Fruit fly (Drosophila melanogaster) whole organism, prepupa: ENCODE results near the gene Secp43.

Experiments used
- Blimp-1 ChIP-seq: fragments of 200-800 bp; sonication (Bioruptor generic); optimal IDR thresholded peaks from 3 replicates; lab custom pipeline; 2017; ENCODE audit warnings: missing biosample characterization, missing genetic modification characterization, mild to moderate bottlenecking, moderate library complexity, missing genetic modification reagents
- CG11294 ChIP-seq: fragments of 200-800 bp; sonication (Bioruptor generic); IDR thresholded peaks from 2 replicates; pipeline ENCODE4 v1.3.6; 2022; ENCODE audit warnings: missing biosample characterization, missing genetic modification characterization
- CG11762 ChIP-seq: fragments of 200-800 bp; sonication (Bioruptor generic); optimal IDR thresholded peaks from 3 replicates; lab custom pipeline; 2016; ENCODE audit warnings: missing biosample characterization, missing genetic modification characterization; ENCODE audit not compliant: insufficient read depth
- CG31627 ChIP-seq: fragments of 200-800 bp; sonication (Bioruptor generic); optimal IDR thresholded peaks from 3 replicates; lab custom pipeline; 2016; ENCODE audit warnings: missing biosample characterization, missing genetic modification characterization
- CG7368 ChIP-seq: fragments of 200-800 bp; sonication (Bioruptor generic); optimal IDR thresholded peaks from 3 replicates; lab custom pipeline; 2016; ENCODE audit warnings: missing biosample characterization, missing genetic modification characterization
- Ets96B ChIP-seq: fragments of 200-800 bp; optimal IDR thresholded peaks from 2 replicates; lab custom pipeline; 2019; ENCODE audit warnings: missing biosample characterization, mild to moderate bottlenecking, missing genetic modification characterization, moderate library complexity
- OdsH ChIP-seq: fragments of 200-800 bp; sonication (Bioruptor generic); optimal IDR thresholded peaks from 3 replicates; lab custom pipeline; 2016; ENCODE audit warnings: missing biosample characterization, missing genetic modification characterization
- Sox102F ChIP-seq: fragments of 200-800 bp; sonication (Bioruptor generic); optimal IDR thresholded peaks from 2 replicates; lab custom pipeline; 2016; ENCODE audit warnings: missing biosample characterization, mild to moderate bottlenecking, missing genetic modification characterization
- Sox14 ChIP-seq: fragments of 200-800 bp; sonication (Bioruptor generic); optimal IDR thresholded peaks from 3 replicates; lab custom pipeline; 2016; ENCODE audit warnings: missing biosample characterization, missing genetic modification characterization
- acj6 ChIP-seq: fragments of 200-800 bp; sonication (Bioruptor generic); optimal IDR thresholded peaks from 3 replicates; lab custom pipeline; 2016; ENCODE audit warnings: missing biosample characterization, missing genetic modification characterization
- lz ChIP-seq: fragments of 200-800 bp; sonication (Bioruptor generic); optimal IDR thresholded peaks from 3 replicates; lab custom pipeline; 2016; ENCODE audit warnings: missing biosample characterization, missing genetic modification characterization
- topi ChIP-seq: fragments of 200-800 bp; sonication (Bioruptor generic); optimal IDR thresholded peaks from 3 replicates; lab custom pipeline; 2016; ENCODE audit warnings: missing biosample characterization, missing genetic modification characterization
- vri ChIP-seq: fragments of 200-800 bp; sonication (Bioruptor generic); optimal IDR thresholded peaks from 3 replicates; lab custom pipeline; 2016; ENCODE audit warnings: missing biosample characterization, mild to moderate bottlenecking, missing genetic modification characterization

dm6 chr2L:4418819-4419218 is 35.4 kb downstream of the Secp43 start:
- no peak for TF ChIP-seq Blimp-1
- TF ChIP-seq acj6 (GFP tag; lab: Kevin White, UChicago) = no peak
- no peak for TF ChIP-seq Ets96B (tag; lab: Kevin White, UChicago)
- TF ChIP-seq CG7368 (GFP tag; lab: Kevin White, UChicago) = no peak
- no peak for TF ChIP-seq vri
- no peak for TF ChIP-seq CG11762
- TF ChIP-seq Sox102F (GFP tag; lab: Kevin White, UChicago) = no peak
- no peak for TF ChIP-seq topi (GFP tag; lab: Kevin White, UChicago)
- no peak for TF ChIP-seq OdsH (GFP tag; lab: Kevin White, UChicago)
- no peak for TF ChIP-seq lz
- TF ChIP-seq CG11294 (GFP tag; lab: Robert Waterston, UW) = no peak
- TF ChIP-seq CG31627 (GFP tag; lab: Kevin White, UChicago) = no peak
- no peak for TF ChIP-seq Sox14 (GFP tag; lab: Kevin White, UChicago)
